Worm (Caenorhabditis elegans) whole organism, late embryonic: ENCODE measurements around the gene amt-1.

ENCODE experiments used
- K09A11.1 ChIP-seq: sonication (generic microtip); optimal IDR thresholded peaks from 2 replicates; lab custom pipeline; 2017; ENCODE audit warnings: antibody characterized with exemption, mild to moderate bottlenecking, missing genetic modification characterization, missing compliant biosample characterization; ENCODE audit not compliant: insufficient read depth
- ahr-1 ChIP-seq: sonication (generic microtip); optimal IDR thresholded peaks from 2 replicates; lab custom pipeline; 2016; ENCODE audit warnings: missing genetic modification characterization, missing compliant biosample characterization
- ceh-45 ChIP-seq: fragments of 200-800 bp; sonication (Bioruptor generic); IDR thresholded peaks from 2 replicates; pipeline ENCODE4 v1.3.6; 2022; ENCODE audit warnings: missing genetic modification reagents, missing genetic modification characterization, missing compliant biosample characterization
- ceh-6 ChIP-seq: fragments of 200-800 bp; sonication (Bioruptor generic); optimal IDR thresholded peaks from 2 replicates; lab custom pipeline; 2018; ENCODE audit warnings: mild to moderate bottlenecking, missing genetic modification characterization, missing compliant biosample characterization
- ceh-9 ChIP-seq: sonication (generic microtip); optimal IDR thresholded peaks from 2 replicates; lab custom pipeline; 2016; ENCODE audit warnings: mild to moderate bottlenecking, missing genetic modification characterization, inconsistent platforms, missing compliant biosample characterization
- dmd-4 ChIP-seq: sonication (generic microtip); optimal IDR thresholded peaks from 2 replicates; lab custom pipeline; 2016; ENCODE audit warnings: borderline replicate concordance, missing genetic modification characterization, missing compliant biosample characterization
- dve-1 ChIP-seq: sonication (generic microtip); optimal IDR thresholded peaks from 2 replicates; lab custom pipeline; 2017; ENCODE audit warnings: antibody characterized with exemption, mild to moderate bottlenecking, missing genetic modification characterization, missing compliant biosample characterization
- ets-4 ChIP-seq: sonication (generic microtip); optimal IDR thresholded peaks from 2 replicates; lab custom pipeline; 2016; ENCODE audit warnings: missing genetic modification characterization, missing compliant biosample characterization
- lin-11 ChIP-seq: fragments of 200-800 bp; sonication (Bioruptor generic); optimal IDR thresholded peaks from 2 replicates; lab custom pipeline; 2018; ENCODE audit warnings: mild to moderate bottlenecking, missing genetic modification characterization, missing compliant biosample characterization
- nfya-1 ChIP-seq: sonication (generic microtip); optimal IDR thresholded peaks from 2 replicates; lab custom pipeline; 2017; ENCODE audit warnings: missing genetic modification characterization, mild to moderate bottlenecking, missing compliant biosample characterization, antibody characterized with exemption, moderate library complexity
- pag-3 ChIP-seq: sonication (generic microtip); optimal IDR thresholded peaks from 2 replicates; lab custom pipeline; 2016; ENCODE audit warnings: missing compliant biosample characterization, missing genetic modification characterization, borderline replicate concordance
- sox-2 ChIP-seq: fragments of 200-800 bp; sonication (Bioruptor generic); IDR thresholded peaks from 2 replicates; pipeline ENCODE4 v1.3.6; 2022; ENCODE audit warnings: missing genetic modification reagents, missing genetic modification characterization, missing compliant biosample characterization
- sox-4 ChIP-seq: sonication (generic microtip); optimal IDR thresholded peaks from 2 replicates; lab custom pipeline; 2017; ENCODE audit warnings: mild to moderate bottlenecking, missing genetic modification characterization, inconsistent platforms, missing compliant biosample characterization
- tbx-2 ChIP-seq: sonication (generic microtip); optimal IDR thresholded peaks from 2 replicates; lab custom pipeline; 2016; ENCODE audit warnings: missing genetic modification characterization, missing compliant biosample characterization

ce11 chrX:4599526-4599925, 28.3 kb downstream of the amt-1 start:
- TF ChIP-seq ets-4 (no peak), nfya-1 (tag; lab: Kevin White, UChicago) (no peak), dve-1 (tag; lab: Kevin White, UChicago) (no peak), sox-2 (GFP tag; lab: Robert Waterston, UW) (no peak), pag-3 (tag; lab: Kevin White, UChicago) (no peak), ceh-45 (GFP tag; lab: Robert Waterston, UW) (no peak), dmd-4 (tag; lab: Kevin White, UChicago) (no peak), ceh-9 (tag; lab: Kevin White, UChicago) (no peak), sox-4 (tag; lab: Kevin White, UChicago) (no peak), ahr-1 (tag; lab: Kevin White, UChicago) (no peak), lin-11 (tag; lab: Kevin White, UChicago) (no peak), ceh-6 (GFP tag; lab: Kevin White, UChicago) (no peak), tbx-2 (tag; lab: Kevin White, UChicago) (no peak), K09A11.1 (tag; lab: Kevin White, UChicago) (no peak)
